Worm (Caenorhabditis elegans) whole organism, early embryonic: ENCODE measurements around the gene C09G9.5.

ENCODE experiments used
- B0310.2 ChIP-seq: sonication (generic microtip); optimal IDR thresholded peaks from 2 replicates; lab custom pipeline; 2016; ENCODE audit warnings: mild to moderate bottlenecking, missing genetic modification characterization, missing compliant biosample characterization
- F13C5.2 ChIP-seq: sonication (generic microtip); optimal IDR thresholded peaks from 2 replicates; lab custom pipeline; 2017; ENCODE audit warnings: mild to moderate bottlenecking, missing genetic modification characterization, inconsistent platforms, missing compliant biosample characterization
- aly-1 ChIP-seq: sonication (generic microtip); optimal IDR thresholded peaks from 2 replicates; lab custom pipeline; 2016; ENCODE audit warnings: missing genetic modification characterization, missing compliant biosample characterization
- ama-1 ChIP-seq: fragments of 150-350 bp; optimal IDR thresholded peaks from 2 replicates; lab custom pipeline; 2014
- ceh-13 ChIP-seq: fragments of 200-800 bp; sonication (Bioruptor generic); optimal IDR thresholded peaks from 2 replicates; lab custom pipeline; 2018; ENCODE audit warnings: mild to moderate bottlenecking, missing genetic modification characterization, missing compliant biosample characterization
- ceh-36 ChIP-seq: sonication (generic microtip); optimal IDR thresholded peaks from 2 replicates; lab custom pipeline; 2016; ENCODE audit warnings: missing genetic modification characterization, inconsistent platforms, missing compliant biosample characterization
- ets-7 ChIP-seq: sonication (generic microtip); optimal IDR thresholded peaks from 2 replicates; lab custom pipeline; 2016; ENCODE audit warnings: missing genotype, missing genetic modification characterization, missing compliant biosample characterization
- flt-1 ChIP-seq: fragments of 200-800 bp; sonication (Bioruptor generic); IDR thresholded peaks from 2 replicates; pipeline ENCODE4 v1.3.6; 2022; ENCODE audit warnings: missing genetic modification characterization, missing compliant biosample characterization
- hmg-4 ChIP-seq: fragments of 200-800 bp; sonication (Bioruptor generic); optimal IDR thresholded peaks from 2 replicates; lab custom pipeline; 2018; ENCODE audit warnings: mild to moderate bottlenecking, missing genetic modification characterization, missing compliant biosample characterization
- hnd-1 ChIP-seq: sonication (generic microtip); optimal IDR thresholded peaks from 2 replicates; lab custom pipeline; 2016; ENCODE audit warnings: missing genetic modification characterization, missing compliant biosample characterization
- pes-1 ChIP-seq: fragments of 200-800 bp; sonication (Bioruptor generic); IDR thresholded peaks from 2 replicates; pipeline ENCODE4 v1.3.6; 2022; ENCODE audit warnings: missing genetic modification reagents, missing genetic modification characterization, missing compliant biosample characterization
- sea-1 ChIP-seq: fragments of 200-800 bp; sonication (Bioruptor generic); conservative IDR thresholded peaks from 2 replicates; pipeline ENCODE4 v1.3.6; 2022; ENCODE audit warnings: missing genetic modification characterization, missing compliant biosample characterization
- tbx-11 ChIP-seq: fragments of 200-800 bp; sonication (Bioruptor generic); IDR thresholded peaks from 2 replicates; pipeline ENCODE4 v1.3.6; 2022; ENCODE audit warnings: missing genetic modification characterization, missing compliant biosample characterization
- tbx-37 ChIP-seq: fragments of 200-800 bp; sonication (Bioruptor generic); conservative IDR thresholded peaks from 2 replicates; pipeline ENCODE4 v1.3.6; 2022; ENCODE audit warnings: missing genetic modification reagents, missing genetic modification characterization, missing compliant biosample characterization

DNA sequence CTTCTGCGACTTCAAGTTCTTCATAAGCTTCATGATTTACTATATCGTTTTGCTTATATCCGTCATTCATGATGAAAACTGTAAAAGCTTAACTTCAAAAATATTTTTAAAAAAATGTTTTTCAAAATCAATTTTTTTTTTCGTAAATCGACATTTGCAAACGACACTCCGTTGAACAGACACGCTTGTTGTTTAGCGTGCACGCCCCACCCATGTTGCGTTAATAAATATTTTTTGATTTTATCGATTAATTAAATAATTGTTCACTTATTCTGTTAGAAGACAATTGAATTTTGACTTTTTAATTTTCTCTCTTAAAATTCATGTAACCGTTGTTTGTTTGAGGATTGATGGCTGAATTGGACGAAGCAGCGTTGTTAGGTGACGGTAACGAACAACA lies 39.7 kb downstream of the C09G9.5 start, which contains the start of the genes D1046.2 and cfim-2:
- TF ChIP-seq hnd-1 (tag; lab: Kevin White, UChicago) (no peak), flt-1 (GFP tag; lab: Robert Waterston, UW) (no peak), B0310.2 (no peak), ceh-36 (tag; lab: Kevin White, UChicago) (no peak), sea-1 (GFP tag; lab: Robert Waterston, UW) (no peak), tbx-37 (no peak), tbx-11 (GFP tag; lab: Robert Waterston, UW) (no peak), ama-1 (lab: Kevin White, UChicago) (no peak), hmg-4 (GFP tag; lab: Kevin White, UChicago) (no peak), ceh-13 (no peak), F13C5.2 (tag; lab: Kevin White, UChicago) (no peak), pes-1 (no peak), ets-7 (tag; lab: Kevin White, UChicago) (no peak), aly-1 (tag; lab: Kevin White, UChicago) (no peak)
